Fruit fly (Drosophila melanogaster): ENCODE data around the gene Lst8.

DNA sequence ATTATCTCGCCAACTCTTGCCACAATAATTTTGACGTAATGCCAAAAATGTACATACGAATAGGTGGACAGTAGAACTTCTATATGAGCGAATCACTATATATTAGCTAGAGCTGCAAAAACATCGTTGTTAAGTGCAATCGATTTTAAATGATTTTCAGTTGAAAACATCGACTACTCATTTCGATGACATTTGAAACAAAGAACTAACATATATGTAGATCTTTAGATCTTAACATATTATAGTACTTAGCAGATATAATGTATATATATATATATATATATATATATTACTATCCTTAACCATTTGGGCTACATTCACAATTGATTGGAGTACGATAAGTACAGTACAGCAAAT is 29.6 kb downstream of the Lst8 start, which contains the start of gene CG42395:
- TF ChIP-seq Crg-1 (GFP tag; optimal IDR thresholded peaks at IDR 0.05) (no peak), cnc (optimal IDR thresholded peaks at IDR 0.05) (no peak), Hr96 (GFP tag; optimal IDR thresholded peaks at IDR 0.05) (no peak), tj (GFP tag; optimal IDR thresholded peaks at IDR 0.05) (no peak), bab1 (GFP tag; optimal IDR thresholded peaks at IDR 0.05) (no peak), toe (GFP tag; optimal IDR thresholded peaks at IDR 0.05) (no peak)

Data from whole organism, adult.